Worm (Caenorhabditis elegans) whole organism, L4/young adult: ENCODE measurements around the gene snf-7.

Source experiments
- W03F9.2 ChIP-seq: fragments of 150-350 bp; optimal IDR thresholded peaks from 2 replicates; lab custom pipeline; 2014; ENCODE audit warnings: missing biosample characterization, missing genetic modification characterization
- dao-5 ChIP-seq: sonication (generic microtip); optimal IDR thresholded peaks from 2 replicates; lab custom pipeline; 2016; ENCODE audit warnings: missing genotype, missing genetic modification characterization, moderate library complexity, missing compliant biosample characterization
- him-1 ChIP-seq: sonication (generic microtip); optimal IDR thresholded peaks from 2 replicates; lab custom pipeline; 2016; ENCODE audit warnings: missing genotype, missing genetic modification reagents, missing genetic modification characterization, missing compliant biosample characterization

DNA sequence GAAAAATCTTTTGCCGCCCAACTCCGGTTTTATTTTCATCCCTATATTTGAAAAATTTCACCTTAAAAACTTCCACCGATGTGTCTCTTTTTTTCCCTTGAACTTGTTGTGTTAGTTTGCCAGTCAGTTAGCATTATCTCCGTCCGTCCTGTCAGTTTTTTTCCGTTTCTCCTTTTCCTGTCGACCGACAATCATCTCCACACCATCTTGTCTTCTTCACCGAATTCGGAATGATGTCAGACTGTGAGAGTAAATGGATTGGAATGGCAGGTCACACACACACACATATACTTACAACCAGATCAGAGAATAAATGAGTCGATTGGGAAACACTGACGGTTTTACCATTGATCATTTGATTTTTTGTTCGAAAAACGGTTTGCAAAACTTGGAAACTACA, 6.7 kb downstream of the snf-7 start:
- TF ChIP-seq dao-5 (tag; lab: Kevin White, UChicago) (no peak), W03F9.2 (tag; lab: Kevin White, UChicago) (no peak), him-1 (tag; lab: Kevin White, UChicago) (no peak)
